Fruit fly (Drosophila melanogaster): Measurements from ENCODE around the gene Lk6.

The Lk6 gene

dm6 chr3R:11762500-11762899 lies 1.8 kb downstream of the Lk6 start (continued):
- TF ChIP-seq Side (GFP tag; optimal IDR thresholded peaks at IDR 0.05), result no peak
- no peak for TF ChIP-seq CG1647 (GFP tag; optimal IDR thresholded peaks at IDR 0.05)
- no peak for TF ChIP-seq tap (tag; optimal IDR thresholded peaks at IDR 0.05)
- no peak for TF ChIP-seq CG13424 (tag; optimal IDR thresholded peaks at IDR 0.05)
- TF ChIP-seq Meics (GFP tag; optimal IDR thresholded peaks at IDR 0.05), result no peak
- no peak for TF ChIP-seq CG9876 (GFP tag; optimal IDR thresholded peaks at IDR 0.05)
- TF ChIP-seq nmo (GFP tag; optimal IDR thresholded peaks at IDR 0.05), result no peak
- no peak for TF ChIP-seq Ets97D (GFP tag; optimal IDR thresholded peaks at IDR 0.05)
- peak; percentile 11 for TF ChIP-seq CG12071 (GFP tag; optimal IDR thresholded peaks at IDR 0.05)
- no peak for TF ChIP-seq CG7963 (GFP tag; IDR thresholded peaks at IDR 0.05; ENCODE audit: partially characterized antibody)
- no peak for TF ChIP-seq Xbp1 (GFP tag; optimal IDR thresholded peaks at IDR 0.05)
- no peak for TF ChIP-seq CG8388 (GFP tag; optimal IDR thresholded peaks at IDR 0.05)
- no peak for TF ChIP-seq CG2875 (GFP tag; optimal IDR thresholded peaks at IDR 0.05)
- TF ChIP-seq CG11093 (GFP tag; IDR thresholded peaks at IDR 0.05), result no peak
- TF ChIP-seq nom (GFP tag; optimal IDR thresholded peaks at IDR 0.05), result peak; percentile 27
- TF ChIP-seq CG17361 (GFP tag; IDR thresholded peaks at IDR 0.05), result no peak
- TF ChIP-seq bsh (GFP tag; optimal IDR thresholded peaks at IDR 0.05), result no peak
- no peak for TF ChIP-seq al (GFP tag; IDR thresholded peaks at IDR 0.05)
- no peak for TF ChIP-seq Mrtf (GFP tag; IDR thresholded peaks at IDR 0.05)
- no peak for TF ChIP-seq CG6654 (GFP tag; optimal IDR thresholded peaks at IDR 0.05)
- TF ChIP-seq CG14965 (GFP tag; optimal IDR thresholded peaks at IDR 0.05; ENCODE audit: borderline replicate concordance), result no peak
- no peak for TF ChIP-seq CG8359 (GFP tag; optimal IDR thresholded peaks at IDR 0.05; ENCODE audit: borderline replicate concordance)
- no peak for TF ChIP-seq cad (GFP tag; optimal IDR thresholded peaks at IDR 0.05)
- TF ChIP-seq eyg (GFP tag; optimal IDR thresholded peaks at IDR 0.05), result no peak
- TF ChIP-seq CG4707 (GFP tag; optimal IDR thresholded peaks at IDR 0.05), result no peak
- no peak for TF ChIP-seq sens-2 (GFP tag; IDR thresholded peaks at IDR 0.05)
- no peak for TF ChIP-seq Hr3 (GFP tag; optimal IDR thresholded peaks at IDR 0.05)
- no peak for TF ChIP-seq CG30020 (tag; optimal IDR thresholded peaks at IDR 0.05)
- TF ChIP-seq CG6813 (GFP tag; optimal IDR thresholded peaks at IDR 0.05), result no peak
- no peak for TF ChIP-seq gfzf (GFP tag; optimal IDR thresholded peaks at IDR 0.05)
- no peak for TF ChIP-seq gce (GFP tag; IDR thresholded peaks at IDR 0.05)
- no peak for TF ChIP-seq CG8290 (GFP tag; optimal IDR thresholded peaks at IDR 0.05)
- TF ChIP-seq CG8290 (tag; optimal IDR thresholded peaks at IDR 0.05), result peak in 1 of 2 experiments; percentile 6
- peak; percentile 51 for TF ChIP-seq twi (tag; optimal IDR thresholded peaks at IDR 0.05)
- TF ChIP-seq CG12299 (tag; optimal IDR thresholded peaks at IDR 0.05), result peak; percentile 16
- TF ChIP-seq Med (GFP tag), result peak; percentile 12
- no peak for TF ChIP-seq CG1602 (GFP tag; optimal IDR thresholded peaks at IDR 0.05)
- no peak for TF ChIP-seq tin (GFP tag; optimal IDR thresholded peaks at IDR 0.05)
- TF ChIP-seq wek (GFP tag; optimal IDR thresholded peaks at IDR 0.05), result peak; percentile 41
- no peak for TF ChIP-seq gcm2 (GFP tag; optimal IDR thresholded peaks at IDR 0.05)
- TF ChIP-seq CG18599 (GFP tag; optimal IDR thresholded peaks at IDR 0.05), result peak; percentile 48
- TF ChIP-seq tio (GFP tag; optimal IDR thresholded peaks at IDR 0.05), result no peak
- TF ChIP-seq CG12769 (tag; optimal IDR thresholded peaks at IDR 0.05), result peak; percentile 72
- TF ChIP-seq CG3847 (GFP tag; IDR thresholded peaks at IDR 0.05), result no peak
- TF ChIP-seq sna (GFP tag; IDR thresholded peaks at IDR 0.05; ENCODE audit: partially characterized antibody), result no peak
- TF ChIP-seq crol (GFP tag; IDR thresholded peaks at IDR 0.05), result no peak
- peak; percentile 5 for TF ChIP-seq BtbVII (GFP tag; optimal IDR thresholded peaks at IDR 0.05)
- TF ChIP-seq CG5245 (GFP tag; optimal IDR thresholded peaks at IDR 0.05), result no peak
- TF ChIP-seq CG12391 (tag; optimal IDR thresholded peaks at IDR 0.05), result no peak
- TF ChIP-seq CG3726 (GFP tag; IDR thresholded peaks at IDR 0.05), result no peak
- no peak for TF ChIP-seq ro (GFP tag; IDR thresholded peaks at IDR 0.05)
- no peak for TF ChIP-seq CG14667 (GFP tag; IDR thresholded peaks at IDR 0.05)
